Fruit fly (Drosophila melanogaster) whole organism, embryonic: ENCODE data around the gene CG12310.

Source experiments
- Awh ChIP-seq: fragments of 200-800 bp; sonication (Bioruptor generic); IDR thresholded peaks from 2 replicates; pipeline ENCODE4, ENCODE4 v1.3.6; 2022; ENCODE audit warnings: missing biosample characterization, missing genetic modification characterization
- CG10209 ChIP-seq: fragments of 200-800 bp; sonication (Bioruptor generic); optimal IDR thresholded peaks from 3 replicates; lab custom pipeline; 2017; ENCODE audit warnings: missing biosample characterization, mild to moderate bottlenecking, missing genetic modification characterization, missing genetic modification reagents
- CG10267 ChIP-seq: fragments of 200-800 bp; sonication (Bioruptor generic); optimal IDR thresholded peaks from 2 replicates; lab custom pipeline; 2018; ENCODE audit warnings: missing biosample characterization, mild to moderate bottlenecking, missing genetic modification characterization, moderate library complexity
- CG14667 ChIP-seq: fragments of 200-800 bp; sonication (Bioruptor generic); IDR thresholded peaks from 2 replicates; pipeline ENCODE4 v1.3.6; 2022; ENCODE audit warnings: missing biosample characterization, missing genetic modification characterization
- CG17359 ChIP-seq: fragments of 200-800 bp; sonication (Bioruptor generic); optimal IDR thresholded peaks from 3 replicates; lab custom pipeline; 2018; ENCODE audit warnings: missing biosample characterization, mild to moderate bottlenecking, missing genetic modification characterization, moderate library complexity
- CG17568 ChIP-seq: fragments of 200-800 bp; sonication (Bioruptor generic); optimal IDR thresholded peaks from 2 replicates; lab custom pipeline; 2018; ENCODE audit warnings: missing biosample characterization, mild to moderate bottlenecking, missing genetic modification characterization, moderate library complexity
- CG17912 ChIP-seq: fragments of 200-800 bp; sonication (Bioruptor generic); optimal IDR thresholded peaks from 2 replicates; lab custom pipeline; 2018; ENCODE audit warnings: missing biosample characterization, mild to moderate bottlenecking, missing genetic modification characterization
- CG1792 ChIP-seq: fragments of 200-800 bp; sonication (Bioruptor generic); optimal IDR thresholded peaks from 2 replicates; lab custom pipeline; 2016; ENCODE audit warnings: missing biosample characterization, missing genetic modification characterization
- CG2116 ChIP-seq: fragments of 200-800 bp; sonication (Bioruptor generic); optimal IDR thresholded peaks from 3 replicates; lab custom pipeline; 2018; ENCODE audit warnings: missing biosample characterization, mild to moderate bottlenecking, missing genetic modification characterization
- CG33213 ChIP-seq: fragments of 200-800 bp; sonication (Bioruptor generic); optimal IDR thresholded peaks from 3 replicates; lab custom pipeline; 2016; ENCODE audit warnings: missing biosample characterization, missing genetic modification characterization
- CG6272 ChIP-seq: fragments of 200-800 bp; sonication (Bioruptor generic); IDR thresholded peaks from 2 replicates; pipeline ENCODE4 v1.3.6; 2022; ENCODE audit warnings: missing biosample characterization, missing genetic modification characterization
- CG7786 ChIP-seq: fragments of 200-800 bp; sonication (Bioruptor generic); optimal IDR thresholded peaks from 2 replicates; lab custom pipeline; 2016; ENCODE audit warnings: missing biosample characterization, missing genetic modification characterization
- CG9437 ChIP-seq: fragments of 200-800 bp; sonication (Bioruptor generic); optimal IDR thresholded peaks from 2 replicates; lab custom pipeline; 2018; ENCODE audit warnings: missing biosample characterization, mild to moderate bottlenecking, missing genetic modification characterization
- CG9609 ChIP-seq: fragments of 200-800 bp; sonication (Bioruptor generic); optimal IDR thresholded peaks from 3 replicates; lab custom pipeline; 2016; ENCODE audit warnings: missing biosample characterization, missing genetic modification characterization
- CG9797 ChIP-seq: fragments of 200-800 bp; sonication (Bioruptor generic); optimal IDR thresholded peaks from 3 replicates; lab custom pipeline; 2018; ENCODE audit warnings: missing biosample characterization, mild to moderate bottlenecking, missing genetic modification characterization
- CkIIα-i1 ChIP-seq: fragments of 200-800 bp; sonication (Bioruptor generic); IDR thresholded peaks from 2 replicates; pipeline ENCODE4 v1.3.6; 2022; ENCODE audit warnings: missing biosample characterization, missing genetic modification characterization
- Dfd ChIP-seq, 2 experiments: fragments of >200 bp; optimal IDR thresholded peaks; 2 replicates each; lab custom pipeline; 2017; ENCODE audit warnings: missing biosample characterization in 2 of 2, missing genetic modification characterization in 2 of 2
- Doc2 ChIP-seq: fragments of 200-800 bp; sonication (Bioruptor generic); IDR thresholded peaks from 2 replicates; pipeline ENCODE4 v1.3.6; 2022; ENCODE audit warnings: missing biosample characterization, missing genetic modification characterization
- Drgx ChIP-seq: fragments of 200-800 bp; sonication (Bioruptor generic); IDR thresholded peaks from 2 replicates; pipeline ENCODE4 v1.3.6; 2022; ENCODE audit warnings: missing biosample characterization, missing genetic modification characterization
- Ets65A ChIP-seq: fragments of 200-800 bp; sonication (Bioruptor generic); peaks from one replicate; lab custom pipeline; 2016; ENCODE audit warnings: missing biosample characterization, missing genetic modification characterization
- HLH4C ChIP-seq: fragments of 200-800 bp; sonication (Bioruptor generic); IDR thresholded peaks from 3 replicates; pipeline ENCODE4 v1.3.6; 2022; ENCODE audit warnings: missing biosample characterization, missing genetic modification characterization; ENCODE audit not compliant: partially characterized antibody
- Hr78 ChIP-seq, 2 experiments: fragments of 200-800 bp in 1 of 2; fragments of >200 bp in 1 of 2; sonication (Bioruptor generic) in 1 of 2; optimal IDR thresholded peaks; 2 replicates each; lab custom pipeline; 2017 to 2019; ENCODE audit warnings: missing biosample characterization in 2 of 2, missing genetic modification characterization in 2 of 2, mild to moderate bottlenecking in 1 of 2, moderate library complexity in 1 of 2
- Jarid2 ChIP-seq: fragments of 200-800 bp; sonication (Bioruptor generic); optimal IDR thresholded peaks from 3 replicates; lab custom pipeline; 2017; ENCODE audit warnings: mild to moderate bottlenecking, missing biosample characterization, missing genetic modification reagents, missing genetic modification characterization
- Lpt ChIP-seq: fragments of >200 bp; optimal IDR thresholded peaks from 2 replicates; lab custom pipeline; 2018; ENCODE audit warnings: missing biosample characterization, missing genetic modification characterization
- Nf-YC ChIP-seq: fragments of 200-800 bp; optimal IDR thresholded peaks from 3 replicates; lab custom pipeline; 2019; ENCODE audit warnings: missing biosample characterization, mild to moderate bottlenecking, missing genetic modification characterization, moderate library complexity
- Ravus ChIP-seq: fragments of 200-800 bp; sonication (Bioruptor generic); IDR thresholded peaks from 2 replicates; pipeline ENCODE4 v1.3.6; 2022; ENCODE audit warnings: missing biosample characterization, missing genetic modification characterization
- Rx ChIP-seq: fragments of 200-800 bp; sonication (Bioruptor generic); IDR thresholded peaks from 2 replicates; pipeline ENCODE4 v1.3.6; 2022; ENCODE audit warnings: missing biosample characterization, missing genetic modification characterization
- Sin3A ChIP-seq: fragments of >200 bp; optimal IDR thresholded peaks from 2 replicates; lab custom pipeline; 2018
- Taf1 ChIP-seq: fragments of 200-800 bp; sonication (Bioruptor generic); IDR thresholded peaks from 2 replicates; pipeline ENCODE4 v1.3.6; 2022; ENCODE audit warnings: missing biosample characterization, missing genetic modification characterization
- Trl ChIP-seq, 3 experiments: fragments of >200 bp in 2 of 3; fragments of 200-800 bp in 1 of 3; sonication (Bioruptor generic) in 1 of 3; optimal IDR thresholded peaks; 2 replicates in 1 of 3; 3 replicates in 2 of 3; lab custom pipeline; 2016 to 2017; ENCODE audit warnings: missing biosample characterization in 1 of 3, missing genetic modification characterization in 1 of 3
- YL-1 ChIP-seq: fragments of 200-800 bp; sonication (Bioruptor generic); optimal IDR thresholded peaks from 3 replicates; lab custom pipeline; 2017; ENCODE audit warnings: missing biosample characterization, mild to moderate bottlenecking, missing genetic modification characterization
- ac ChIP-seq: fragments of 200-800 bp; sonication (Bioruptor generic); optimal IDR thresholded peaks from 3 replicates; lab custom pipeline; 2017; ENCODE audit warnings: missing biosample characterization, mild to moderate bottlenecking, missing genetic modification characterization
- br ChIP-seq: fragments of >200 bp; optimal IDR thresholded peaks from 2 replicates; lab custom pipeline; 2017
- da ChIP-seq: fragments of 200-800 bp; sonication (Bioruptor generic); optimal IDR thresholded peaks from 2 replicates; lab custom pipeline; 2016; ENCODE audit warnings: missing biosample characterization, missing genetic modification characterization
- dan ChIP-seq: fragments of 200-800 bp; sonication (Bioruptor generic); IDR thresholded peaks from 2 replicates; pipeline ENCODE4 v1.3.6; 2022; ENCODE audit warnings: missing biosample characterization, missing genetic modification characterization
- fd102C ChIP-seq: fragments of 200-800 bp; sonication (Bioruptor generic); optimal IDR thresholded peaks from 2 replicates; lab custom pipeline; 2018; ENCODE audit warnings: missing biosample characterization, mild to moderate bottlenecking, missing genetic modification characterization, moderate library complexity
- grau ChIP-seq: fragments of 200-800 bp; optimal IDR thresholded peaks from 3 replicates; lab custom pipeline; 2019; ENCODE audit warnings: missing biosample characterization, mild to moderate bottlenecking, missing genetic modification characterization, moderate library complexity
- hb ChIP-seq: fragments of 200-800 bp; sonication (Bioruptor generic); IDR thresholded peaks from 3 replicates; pipeline ENCODE4 v1.3.6; 2022; ENCODE audit warnings: missing biosample characterization, missing genetic modification characterization; ENCODE audit not compliant: partially characterized antibody
- kah ChIP-seq: fragments of 200-800 bp; sonication (Bioruptor generic); optimal IDR thresholded peaks from 2 replicates; lab custom pipeline; 2018; ENCODE audit warnings: missing biosample characterization, mild to moderate bottlenecking, missing genetic modification characterization
- nerfin-2 ChIP-seq: fragments of 200-800 bp; sonication (Bioruptor generic); IDR thresholded peaks from 2 replicates; pipeline ENCODE4 v1.3.6; 2022; ENCODE audit warnings: missing biosample characterization, missing genetic modification characterization; ENCODE audit not compliant: partially characterized antibody
- pnt ChIP-seq: fragments of 200-800 bp; sonication (Bioruptor generic); optimal IDR thresholded peaks from 3 replicates; lab custom pipeline; 2016; ENCODE audit warnings: missing biosample characterization, missing genetic modification characterization
- prd ChIP-seq, 3 experiments: fragments of >200 bp in 2 of 3; fragments of 200-800 bp in 1 of 3; sonication (Bioruptor generic) in 1 of 3; optimal IDR thresholded peaks in 2 of 3; IDR thresholded peaks in 1 of 3; 2 replicates in 2 of 3; 3 replicates in 1 of 3; pipeline versions ENCODE4 v1.3.6 to Lab custom; 2017 to 2022; ENCODE audit warnings: missing biosample characterization in 1 of 3, missing genetic modification characterization in 1 of 3
- row ChIP-seq: fragments of 200-800 bp; sonication (Bioruptor generic); IDR thresholded peaks from 3 replicates; pipeline ENCODE4 v1.3.6; 2022; ENCODE audit warnings: missing biosample characterization, missing genetic modification characterization
- slbo ChIP-seq: fragments of 200-800 bp; sonication (Bioruptor generic); IDR thresholded peaks from 2 replicates; pipeline ENCODE4 v1.3.6; 2022; ENCODE audit warnings: missing biosample characterization, missing genetic modification characterization
- tgo ChIP-seq: fragments of 200-800 bp; sonication (Bioruptor generic); IDR thresholded peaks from 3 replicates; pipeline ENCODE4 v1.3.6; 2022; ENCODE audit warnings: missing biosample characterization, missing genetic modification characterization
- vvl ChIP-seq: fragments of 200-800 bp; sonication (Bioruptor generic); IDR thresholded peaks from 2 replicates; pipeline ENCODE4 v1.3.6; 2022; ENCODE audit warnings: missing biosample characterization, missing genetic modification characterization
- wdn ChIP-seq: fragments of 200-800 bp; sonication (Bioruptor generic); IDR thresholded peaks from 2 replicates; pipeline ENCODE4 v1.3.6; 2022; ENCODE audit warnings: missing biosample characterization, missing genetic modification characterization
- wek ChIP-seq: fragments of 200-800 bp; sonication (Bioruptor generic); optimal IDR thresholded peaks from 3 replicates; lab custom pipeline; 2018; ENCODE audit warnings: missing biosample characterization, mild to moderate bottlenecking, missing genetic modification characterization, moderate library complexity
- zf30C ChIP-seq: fragments of 200-800 bp; sonication (Bioruptor generic); optimal IDR thresholded peaks from 3 replicates; lab custom pipeline; 2018; ENCODE audit warnings: missing biosample characterization, mild to moderate bottlenecking, missing genetic modification characterization
- zfh2 ChIP-seq: fragments of 200-800 bp; sonication (Bioruptor generic); optimal IDR thresholded peaks from 2 replicates; lab custom pipeline; 2016; ENCODE audit warnings: missing biosample characterization, missing genetic modification characterization

Gene CG12310

dm6 chr3L:15094589-15095288, 44.1 kb upstream of the CG12310 start, which contains the start of the genes sstn, Plp and GlyRS (continued):
- TF ChIP-seq wek (no peak), vvl (GFP tag; lab: Robert Waterston, UW) (peak; percentile 51; the same call in 1 of the 2 replicates), row (GFP tag; lab: Robert Waterston, UW) (peak; percentile 83), Jarid2 (GFP tag; lab: Kevin White, UChicago) (peak; percentile 61), Nf-YC (peak; percentile 59), Taf1 (GFP tag; lab: Robert Waterston, UW) (no peak), Drgx (GFP tag; lab: Robert Waterston, UW) (no peak), CkIIα-i1 (GFP tag; lab: Robert Waterston, UW) (no peak), tgo (GFP tag; lab: Robert Waterston, UW) (no peak), Sin3A (lab: Kevin White, UChicago) (no peak), slbo (GFP tag; lab: Robert Waterston, UW) (peak; percentile 19; the same call in 1 of the 2 replicates), CG7786 (no peak), CG9437 (GFP tag; lab: Kevin White, UChicago) (no peak), Rx (GFP tag; lab: Robert Waterston, UW) (no peak), Trl (optimal IDR thresholded peaks at IDR 0.05; lab: Kevin White, UChicago) (peak in 1 of 2 experiments; percentile 12), Trl (GFP tag; optimal IDR thresholded peaks at IDR 0.05; lab: Kevin White, UChicago) (no peak), br (lab: Kevin White, UChicago) (no peak), pnt (no peak), zfh2 (GFP tag; lab: Kevin White, UChicago) (peak; percentile 14), Lpt (no peak), ac (GFP tag; lab: Kevin White, UChicago) (no peak), Hr78 (GFP tag; optimal IDR thresholded peaks at IDR 0.05; lab: Kevin White, UChicago) (no peak), CG33213 (GFP tag; lab: Kevin White, UChicago) (no peak), CG9797 (GFP tag; lab: Kevin White, UChicago) (peak; percentile 5), Ets65A (GFP tag; lab: Kevin White, UChicago) (peak; percentile 41), Dfd (GFP tag; optimal IDR thresholded peaks at IDR 0.05; lab: Kevin White, UChicago) (no peak), hb (GFP tag; lab: Robert Waterston, UW) (no peak), HLH4C (GFP tag; lab: Robert Waterston, UW) (peak; percentile 50; the same call in 2 of the 3 replicates), CG10209 (GFP tag; lab: Kevin White, UChicago) (peak; percentile 29), CG14667 (GFP tag; lab: Robert Waterston, UW) (no peak), dan (GFP tag; lab: Robert Waterston, UW) (no peak), CG1792 (GFP tag; lab: Kevin White, UChicago) (no peak), CG10267 (tag; lab: Kevin White, UChicago) (peak; percentile 99), CG17359 (tag; lab: Kevin White, UChicago) (no peak), da (GFP tag; lab: Kevin White, UChicago) (no peak), fd102C (no peak), kah (GFP tag; lab: Kevin White, UChicago) (no peak), CG6272 (GFP tag; lab: Robert Waterston, UW) (no peak), CG9609 (GFP tag; lab: Kevin White, UChicago) (no peak), CG17568 (GFP tag; lab: Kevin White, UChicago) (no peak), zf30C (GFP tag; lab: Kevin White, UChicago) (no peak), prd (optimal IDR thresholded peaks at IDR 0.05; lab: Kevin White, UChicago) (no peak), prd (GFP tag; IDR thresholded peaks at IDR 0.05; lab: Robert Waterston, UW) (no peak), Ravus (GFP tag; lab: Robert Waterston, UW) (no peak), wdn (GFP tag; lab: Robert Waterston, UW) (no peak), nerfin-2 (GFP tag; lab: Robert Waterston, UW) (no peak), CG2116 (GFP tag; lab: Kevin White, UChicago) (peak; percentile 58), Doc2 (GFP tag; lab: Robert Waterston, UW) (no peak), grau (peak; percentile 57), Awh (GFP tag; lab: Robert Waterston, UW) (no peak), CG17912 (GFP tag; lab: Kevin White, UChicago) (no peak), YL-1 (peak; percentile 42)
